Worm (Caenorhabditis elegans) whole organism, L4 larva: ENCODE data around the gene R08A2.9.
"Not testable (repeated sequence)": the region's sequence is repeated elsewhere in the genome, so short reads cannot be mapped to it uniquely, and the experiment has no call there.

Experiments used
- ceh-44 ChIP-seq: fragments of 200-800 bp; sonication (Bioruptor generic); IDR thresholded peaks from 2 replicates; pipeline ENCODE4 v1.3.6; 2022; ENCODE audit warnings: missing genetic modification reagents, missing genetic modification characterization, missing compliant biosample characterization
- lin-13 ChIP-seq: fragments of 150-350 bp; optimal IDR thresholded peaks from 2 replicates; lab custom pipeline; 2014; ENCODE audit warnings: missing biosample characterization, missing genetic modification reagents, missing genetic modification characterization
- nhr-25 ChIP-seq: sonication (generic microtip); optimal IDR thresholded peaks from 2 replicates; lab custom pipeline; 2017; ENCODE audit warnings: missing genetic modification characterization, mild to moderate bottlenecking, missing compliant biosample characterization, antibody characterized with exemption, moderate library complexity, borderline replicate concordance; ENCODE audit not compliant: insufficient read depth
- rbr-2 ChIP-seq: sonication (generic microtip); optimal IDR thresholded peaks from 2 replicates; lab custom pipeline; 2016; ENCODE audit warnings: missing genotype, missing genetic modification characterization, missing compliant biosample characterization

- TF ChIP-seq rbr-2 (tag; lab: Kevin White, UChicago); nhr-25 (tag; lab: Kevin White, UChicago); ceh-44 (GFP tag; lab: Robert Waterston, UW); lin-13 (GFP tag; lab: Kevin White, UChicago): not testable (repeated sequence)
Measured at ce11 chrV:14743438-14743837, 35.4 kb downstream of the R08A2.9 start.
